Fruit fly (Drosophila melanogaster) whole organism, prepupa: ENCODE data around the gene CG5151.

Source experiments
- Blimp-1 ChIP-seq: fragments of 200-800 bp; sonication (Bioruptor generic); optimal IDR thresholded peaks from 3 replicates; lab custom pipeline; 2017; ENCODE audit warnings: missing biosample characterization, missing genetic modification characterization, mild to moderate bottlenecking, moderate library complexity, missing genetic modification reagents
- CG10631 ChIP-seq: fragments of 200-800 bp; sonication (Bioruptor generic); optimal IDR thresholded peaks from 2 replicates; lab custom pipeline; 2016; ENCODE audit warnings: missing biosample characterization, missing genetic modification characterization
- CG10669 ChIP-seq: fragments of 200-800 bp; sonication (Bioruptor generic); optimal IDR thresholded peaks from 3 replicates; lab custom pipeline; 2018; ENCODE audit warnings: missing biosample characterization, mild to moderate bottlenecking, missing genetic modification characterization, moderate library complexity
- CG11294 ChIP-seq: fragments of 200-800 bp; sonication (Bioruptor generic); IDR thresholded peaks from 2 replicates; pipeline ENCODE4 v1.3.6; 2022; ENCODE audit warnings: missing biosample characterization, missing genetic modification characterization
- CG11762 ChIP-seq: fragments of 200-800 bp; sonication (Bioruptor generic); optimal IDR thresholded peaks from 3 replicates; lab custom pipeline; 2016; ENCODE audit warnings: missing biosample characterization, missing genetic modification characterization; ENCODE audit not compliant: insufficient read depth
- CG11902 ChIP-seq: fragments of 200-800 bp; sonication (Bioruptor generic); optimal IDR thresholded peaks from 3 replicates; lab custom pipeline; 2016; ENCODE audit warnings: missing biosample characterization, missing genetic modification characterization
- CG15336 ChIP-seq: fragments of 200-800 bp; sonication (Bioruptor generic); IDR thresholded peaks from 2 replicates; pipeline ENCODE4 v1.3.6; 2022; ENCODE audit warnings: missing biosample characterization, missing genetic modification characterization
- CG16779 ChIP-seq: fragments of 200-800 bp; sonication (Bioruptor generic); optimal IDR thresholded peaks from 3 replicates; lab custom pipeline; 2017; ENCODE audit warnings: missing biosample characterization, mild to moderate bottlenecking, missing genetic modification characterization
- CG31627 ChIP-seq: fragments of 200-800 bp; sonication (Bioruptor generic); optimal IDR thresholded peaks from 3 replicates; lab custom pipeline; 2016; ENCODE audit warnings: missing biosample characterization, missing genetic modification characterization
- CG32006 ChIP-seq: fragments of 200-800 bp; sonication (Bioruptor generic); optimal IDR thresholded peaks from 3 replicates; lab custom pipeline; 2017; ENCODE audit warnings: missing biosample characterization, mild to moderate bottlenecking, missing genetic modification characterization
- CG34406 ChIP-seq: fragments of 200-800 bp; sonication (Bioruptor generic); optimal IDR thresholded peaks from 3 replicates; lab custom pipeline; 2016; ENCODE audit warnings: missing biosample characterization, missing genetic modification characterization
- CG3919 ChIP-seq: fragments of 200-800 bp; sonication (Bioruptor generic); optimal IDR thresholded peaks from 3 replicates; lab custom pipeline; 2016; ENCODE audit warnings: missing biosample characterization, missing genetic modification characterization
- CG4318 ChIP-seq: fragments of 200-800 bp; sonication (Bioruptor generic); optimal IDR thresholded peaks from 3 replicates; lab custom pipeline; 2017; ENCODE audit warnings: missing biosample characterization, mild to moderate bottlenecking, missing genetic modification characterization
- CG6163 ChIP-seq: fragments of 200-800 bp; sonication (Bioruptor generic); IDR thresholded peaks from 3 replicates; pipeline ENCODE4 v1.3.6; 2022; ENCODE audit warnings: missing biosample characterization, missing genetic modification characterization
- CG6276 ChIP-seq: fragments of 200-800 bp; sonication (Bioruptor generic); optimal IDR thresholded peaks from 2 replicates; lab custom pipeline; 2017; ENCODE audit warnings: missing biosample characterization, mild to moderate bottlenecking, missing genetic modification characterization
- CG6792 ChIP-seq: fragments of 200-800 bp; sonication (Bioruptor generic); optimal IDR thresholded peaks from 3 replicates; lab custom pipeline; 2016; ENCODE audit warnings: missing biosample characterization, missing genetic modification characterization
- CG6808 ChIP-seq: fragments of 200-800 bp; sonication (Bioruptor generic); optimal IDR thresholded peaks from 3 replicates; lab custom pipeline; 2017; ENCODE audit warnings: missing biosample characterization, missing genetic modification characterization, mild to moderate bottlenecking, moderate library complexity, missing genetic modification reagents
- CG6854 ChIP-seq: fragments of 200-800 bp; sonication (Bioruptor generic); optimal IDR thresholded peaks from 2 replicates; lab custom pipeline; 2017; ENCODE audit warnings: missing biosample characterization, mild to moderate bottlenecking, missing genetic modification characterization
- CG7368 ChIP-seq: fragments of 200-800 bp; sonication (Bioruptor generic); optimal IDR thresholded peaks from 3 replicates; lab custom pipeline; 2016; ENCODE audit warnings: missing biosample characterization, missing genetic modification characterization
- CG8119 ChIP-seq: fragments of 200-800 bp; sonication (Bioruptor generic); IDR thresholded peaks from 3 replicates; pipeline ENCODE4 v1.3.6; 2022; ENCODE audit warnings: missing biosample characterization, missing genetic modification characterization
- CG8319 ChIP-seq: fragments of 200-800 bp; sonication (Bioruptor generic); optimal IDR thresholded peaks from 3 replicates; lab custom pipeline; 2016; ENCODE audit warnings: missing biosample characterization, missing genetic modification characterization
- CG8632 ChIP-seq: fragments of 200-800 bp; sonication (Bioruptor generic); optimal IDR thresholded peaks from 3 replicates; lab custom pipeline; 2016; ENCODE audit warnings: missing biosample characterization, missing genetic modification characterization
- CG9139 ChIP-seq: fragments of 200-800 bp; sonication (Bioruptor generic); optimal IDR thresholded peaks from 3 replicates; lab custom pipeline; 2017; ENCODE audit warnings: missing biosample characterization, mild to moderate bottlenecking, missing genetic modification characterization
- Eip75B ChIP-seq: fragments of 200-800 bp; sonication (Bioruptor generic); optimal IDR thresholded peaks from 3 replicates; lab custom pipeline; 2016; ENCODE audit warnings: missing biosample characterization, missing genetic modification characterization
- Eip78C ChIP-seq: fragments of 200-800 bp; sonication (Bioruptor generic); peaks from one replicate; lab custom pipeline; 2016; ENCODE audit warnings: missing biosample characterization, missing genetic modification characterization
- Eip93F ChIP-seq: fragments of 200-800 bp; sonication (Bioruptor generic); optimal IDR thresholded peaks from 2 replicates; lab custom pipeline; 2016; ENCODE audit warnings: missing biosample characterization, mild to moderate bottlenecking, missing genetic modification characterization
- Ets96B ChIP-seq: fragments of 200-800 bp; optimal IDR thresholded peaks from 2 replicates; lab custom pipeline; 2019; ENCODE audit warnings: missing biosample characterization, mild to moderate bottlenecking, missing genetic modification characterization, moderate library complexity
- Gug ChIP-seq: fragments of 200-800 bp; sonication (Bioruptor generic); IDR thresholded peaks from 2 replicates; pipeline ENCODE4 v1.3.6; 2022; ENCODE audit warnings: missing biosample characterization, missing genetic modification characterization
- Hr38 ChIP-seq: sonication (Bioruptor generic); optimal IDR thresholded peaks from 2 replicates; lab custom pipeline; 2016; ENCODE audit warnings: missing biosample characterization, missing genetic modification characterization
- Hr39 ChIP-seq: fragments of 200-800 bp; sonication (Bioruptor generic); optimal IDR thresholded peaks from 2 replicates; lab custom pipeline; 2016; ENCODE audit warnings: missing biosample characterization, missing genetic modification characterization
- Hr4 ChIP-seq: fragments of 200-800 bp; sonication (Bioruptor generic); optimal IDR thresholded peaks from 3 replicates; lab custom pipeline; 2016; ENCODE audit warnings: missing biosample characterization, missing genetic modification characterization
- Lpt ChIP-seq: fragments of 200-800 bp; sonication (Bioruptor generic); optimal IDR thresholded peaks from 3 replicates; lab custom pipeline; 2016; ENCODE audit warnings: missing biosample characterization, missing genetic modification characterization
- Met ChIP-seq: fragments of 200-800 bp; sonication (Bioruptor generic); optimal IDR thresholded peaks from 3 replicates; lab custom pipeline; 2016; ENCODE audit warnings: missing biosample characterization, missing genetic modification characterization
- Smox ChIP-seq: fragments of 200-800 bp; sonication (Bioruptor generic); optimal IDR thresholded peaks from 3 replicates; lab custom pipeline; 2016; ENCODE audit warnings: missing biosample characterization, missing genetic modification characterization
- Sox102F ChIP-seq: fragments of 200-800 bp; sonication (Bioruptor generic); optimal IDR thresholded peaks from 2 replicates; lab custom pipeline; 2016; ENCODE audit warnings: missing biosample characterization, mild to moderate bottlenecking, missing genetic modification characterization
- Sox14 ChIP-seq: fragments of 200-800 bp; sonication (Bioruptor generic); optimal IDR thresholded peaks from 3 replicates; lab custom pipeline; 2016; ENCODE audit warnings: missing biosample characterization, missing genetic modification characterization
- Sox15 ChIP-seq: fragments of 200-800 bp; sonication (Bioruptor generic); optimal IDR thresholded peaks from 3 replicates; lab custom pipeline; 2016; ENCODE audit warnings: missing biosample characterization, missing genetic modification characterization
- achi ChIP-seq: fragments of 200-800 bp; sonication (Bioruptor generic); optimal IDR thresholded peaks from 3 replicates; lab custom pipeline; 2016; ENCODE audit warnings: missing biosample characterization, missing genetic modification characterization
- cyc ChIP-seq: fragments of 200-800 bp; sonication (Bioruptor generic); optimal IDR thresholded peaks from 3 replicates; lab custom pipeline; 2016; ENCODE audit warnings: missing biosample characterization, missing genetic modification characterization
- esn ChIP-seq: fragments of 200-800 bp; sonication (Bioruptor generic); optimal IDR thresholded peaks from 2 replicates; lab custom pipeline; 2016; ENCODE audit warnings: missing biosample characterization, mild to moderate bottlenecking, missing genetic modification characterization, moderate library complexity
- fd59A ChIP-seq: fragments of 200-800 bp; sonication (Bioruptor generic); optimal IDR thresholded peaks from 2 replicates; lab custom pipeline; 2017; ENCODE audit warnings: missing biosample characterization, mild to moderate bottlenecking, missing genetic modification characterization, missing genetic modification reagents
- fd85E ChIP-seq: fragments of 200-800 bp; sonication (Bioruptor generic); optimal IDR thresholded peaks from 3 replicates; lab custom pipeline; 2016; ENCODE audit warnings: missing biosample characterization, missing genetic modification characterization
- fkh ChIP-seq: fragments of 200-800 bp; sonication (Bioruptor generic); optimal IDR thresholded peaks from 3 replicates; lab custom pipeline; 2017; ENCODE audit warnings: missing biosample characterization, mild to moderate bottlenecking, missing genetic modification characterization, moderate library complexity
- lz ChIP-seq: fragments of 200-800 bp; sonication (Bioruptor generic); optimal IDR thresholded peaks from 3 replicates; lab custom pipeline; 2016; ENCODE audit warnings: missing biosample characterization, missing genetic modification characterization
- pdm3 ChIP-seq: fragments of 200-800 bp; sonication (Bioruptor generic); optimal IDR thresholded peaks from 3 replicates; lab custom pipeline; 2016; ENCODE audit warnings: missing biosample characterization, missing genetic modification characterization
- spab ChIP-seq: fragments of 200-800 bp; sonication (Bioruptor generic); optimal IDR thresholded peaks from 2 replicates; lab custom pipeline; 2017; ENCODE audit warnings: missing biosample characterization, mild to moderate bottlenecking, missing genetic modification characterization, missing genetic modification reagents
- ss ChIP-seq, 2 experiments: fragments of 200-800 bp; sonication (Bioruptor generic); optimal IDR thresholded peaks; 2 replicates in 1 of 2; 3 replicates in 1 of 2; lab custom pipeline; 2017 to 2018; ENCODE audit warnings: mild to moderate bottlenecking in 2 of 2, missing biosample characterization in 2 of 2, missing genetic modification characterization in 2 of 2, moderate library complexity in 1 of 2
- svp ChIP-seq: fragments of 200-800 bp; sonication (Bioruptor generic); peaks from one replicate; lab custom pipeline; 2016; ENCODE audit warnings: missing biosample characterization, missing genetic modification characterization
- topi ChIP-seq: fragments of 200-800 bp; sonication (Bioruptor generic); optimal IDR thresholded peaks from 3 replicates; lab custom pipeline; 2016; ENCODE audit warnings: missing biosample characterization, missing genetic modification characterization
- vri ChIP-seq: fragments of 200-800 bp; sonication (Bioruptor generic); optimal IDR thresholded peaks from 3 replicates; lab custom pipeline; 2016; ENCODE audit warnings: missing biosample characterization, mild to moderate bottlenecking, missing genetic modification characterization

Gene CG5151

dm6 chr3L:16164150-16165039, at the start of gene CG5151:
Gene CG5151, minus strand, starts transcription at chr3L:16164701.
- peak; percentile 18 for TF ChIP-seq CG7368 (GFP tag; lab: Kevin White, UChicago)
- TF ChIP-seq CG11902 (GFP tag; lab: Kevin White, UChicago): no peak
- TF ChIP-seq Ets96B: peak; percentile 41
- TF ChIP-seq esn (GFP tag; lab: Kevin White, UChicago): peak; percentile 40
- peak; percentile 90 for TF ChIP-seq vri (GFP tag; lab: Kevin White, UChicago)
- TF ChIP-seq CG8319 (GFP tag; lab: Kevin White, UChicago): no peak
- no peak for TF ChIP-seq CG10631 (GFP tag; lab: Kevin White, UChicago)
- peak; percentile 36 for TF ChIP-seq CG32006 (GFP tag; lab: Kevin White, UChicago)
- peak; percentile 65 for TF ChIP-seq fkh (GFP tag; lab: Kevin White, UChicago)
- no peak for TF ChIP-seq Hr39 (GFP tag; lab: Kevin White, UChicago)
- TF ChIP-seq Blimp-1 (GFP tag; lab: Kevin White, UChicago): peak; percentile 8
- 0 out of 2 replicates have a peak, but pooled peaks have one; percentile 19 for TF ChIP-seq CG11294
- TF ChIP-seq CG10669 (GFP tag; lab: Kevin White, UChicago): peak; percentile 11
- no peak for TF ChIP-seq CG34406 (GFP tag; lab: Kevin White, UChicago)
- no peak for TF ChIP-seq cyc (GFP tag; lab: Kevin White, UChicago)
- no peak for TF ChIP-seq fd59A
- no peak; the same call in none of the 2 replicates for TF ChIP-seq CG15336 (GFP tag; lab: Robert Waterston, UW)
- TF ChIP-seq topi (GFP tag; lab: Kevin White, UChicago): peak; percentile 30
- peak; percentile 57 for TF ChIP-seq Eip93F (GFP tag; lab: Kevin White, UChicago)
- TF ChIP-seq CG9139 (GFP tag; lab: Kevin White, UChicago): peak; percentile 56
- peak; percentile 33 for TF ChIP-seq Smox
- no peak for TF ChIP-seq CG31627 (GFP tag; lab: Kevin White, UChicago)
- no peak for TF ChIP-seq CG11762 (GFP tag; lab: Kevin White, UChicago)
- TF ChIP-seq Eip78C (GFP tag; lab: Kevin White, UChicago): peak; percentile 79
- TF ChIP-seq CG6808 (GFP tag; lab: Kevin White, UChicago): peak; percentile 39
- TF ChIP-seq CG6163: peak; percentile 59; the same call in 2 of the 3 replicates
- peak; percentile 20 for TF ChIP-seq CG8632 (GFP tag; lab: Kevin White, UChicago)
- peak; percentile 27 for TF ChIP-seq CG3919 (GFP tag; lab: Kevin White, UChicago)
- peak; percentile 51 to 75 for TF ChIP-seq ss (GFP tag; optimal IDR thresholded peaks at IDR 0.05; lab: Kevin White, UChicago)
- peak; percentile 48 for TF ChIP-seq Sox14
- no peak for TF ChIP-seq Gug (GFP tag; lab: Robert Waterston, UW)
- TF ChIP-seq Sox15 (GFP tag; lab: Kevin White, UChicago): no peak
- peak; percentile 28 for TF ChIP-seq achi (GFP tag; lab: Kevin White, UChicago)
- no peak for TF ChIP-seq lz (GFP tag; lab: Kevin White, UChicago)
- no peak for TF ChIP-seq CG6792 (GFP tag; lab: Kevin White, UChicago)
- peak; percentile 12 for TF ChIP-seq Hr4
- TF ChIP-seq CG8119 (GFP tag; lab: Robert Waterston, UW): peak; percentile 72
- no peak for TF ChIP-seq fd85E (GFP tag; lab: Kevin White, UChicago)
- peak; percentile 70 for TF ChIP-seq Sox102F (GFP tag; lab: Kevin White, UChicago)
- no peak for TF ChIP-seq Met (GFP tag; lab: Kevin White, UChicago)
- peak; percentile 59 for TF ChIP-seq CG6276 (GFP tag; lab: Kevin White, UChicago)
- TF ChIP-seq spab: peak; percentile 7
- no peak for TF ChIP-seq Hr38 (GFP tag; lab: Kevin White, UChicago)
- TF ChIP-seq Lpt (GFP tag; lab: Kevin White, UChicago): peak; percentile 21
- TF ChIP-seq CG6854 (GFP tag; lab: Kevin White, UChicago): peak; percentile 75
- no peak for TF ChIP-seq pdm3 (GFP tag; lab: Kevin White, UChicago)
- peak; percentile 64 for TF ChIP-seq svp (GFP tag; lab: Kevin White, UChicago)
- TF ChIP-seq CG16779 (tag; lab: Kevin White, UChicago): peak; percentile 17
- TF ChIP-seq CG4318: no peak
- peak; percentile 43 for TF ChIP-seq Eip75B (GFP tag; lab: Kevin White, UChicago)
